Fruit fly (Drosophila melanogaster) whole organism, embryonic: ENCODE results near the gene Polr2F.

Experiments used
- Abd-B ChIP-seq: fragments of 200-800 bp; sonication (Bioruptor generic); optimal IDR thresholded peaks from 2 replicates; lab custom pipeline; 2018; ENCODE audit warnings: missing biosample characterization, mild to moderate bottlenecking, missing genetic modification characterization, moderate library complexity
- CG10543 ChIP-seq: fragments of 200-800 bp; sonication (Bioruptor generic); optimal IDR thresholded peaks from 3 replicates; lab custom pipeline; 2017; ENCODE audit warnings: missing biosample characterization, mild to moderate bottlenecking, missing genetic modification characterization, moderate library complexity
- CG10654 ChIP-seq: fragments of 200-800 bp; sonication (Bioruptor generic); optimal IDR thresholded peaks from 2 replicates; lab custom pipeline; 2016; ENCODE audit warnings: missing biosample characterization, missing genetic modification characterization
- CG11456 ChIP-seq: fragments of 200-800 bp; sonication (Bioruptor generic); IDR thresholded peaks from 3 replicates; pipeline ENCODE4 v1.3.6; 2022; ENCODE audit warnings: missing biosample characterization, missing genetic modification characterization
- CG12155 ChIP-seq: fragments of 200-800 bp; sonication (Bioruptor generic); optimal IDR thresholded peaks from 3 replicates; lab custom pipeline; 2016; ENCODE audit warnings: missing biosample characterization, missing genetic modification characterization
- CG1233 ChIP-seq: fragments of 200-800 bp; sonication (Bioruptor generic); optimal IDR thresholded peaks from 4 replicates; lab custom pipeline; 2018; ENCODE audit warnings: missing biosample characterization, mild to moderate bottlenecking, missing genetic modification characterization
- CG13287 ChIP-seq: fragments of 200-800 bp; sonication (Bioruptor generic); IDR thresholded peaks from 2 replicates; pipeline ENCODE4 v1.3.6; 2022; ENCODE audit warnings: missing biosample characterization, missing genetic modification characterization; ENCODE audit not compliant: partially characterized antibody
- CG13296 ChIP-seq: fragments of 200-800 bp; sonication (Bioruptor generic); optimal IDR thresholded peaks from 3 replicates; lab custom pipeline; 2018; ENCODE audit warnings: missing biosample characterization, mild to moderate bottlenecking, missing genetic modification characterization
- CG15696 ChIP-seq: fragments of 200-800 bp; sonication (Bioruptor generic); optimal IDR thresholded peaks from 2 replicates; lab custom pipeline; 2019; ENCODE audit warnings: missing biosample characterization, mild to moderate bottlenecking, missing genetic modification characterization, moderate library complexity
- CG16813 ChIP-seq: fragments of 200-800 bp; sonication (Bioruptor generic); IDR thresholded peaks from 3 replicates; pipeline ENCODE4 v1.3.6; 2022; ENCODE audit warnings: missing biosample characterization, missing genetic modification characterization; ENCODE audit not compliant: partially characterized antibody
- CG16863 ChIP-seq: fragments of 200-800 bp; sonication (Bioruptor generic); optimal IDR thresholded peaks from 3 replicates; lab custom pipeline; 2016; ENCODE audit warnings: missing biosample characterization, missing genetic modification characterization
- CG17385 ChIP-seq: fragments of 200-800 bp; sonication (Bioruptor generic); optimal IDR thresholded peaks from 3 replicates; lab custom pipeline; 2018; ENCODE audit warnings: missing biosample characterization, mild to moderate bottlenecking, missing genetic modification characterization
- CG18011 ChIP-seq: fragments of 200-800 bp; sonication (Bioruptor generic); optimal IDR thresholded peaks from 2 replicates; lab custom pipeline; 2017; ENCODE audit warnings: missing biosample characterization, missing genetic modification characterization, mild to moderate bottlenecking, moderate library complexity, missing genotype
- CG2120 ChIP-seq: fragments of 200-800 bp; sonication (Bioruptor generic); optimal IDR thresholded peaks from 3 replicates; lab custom pipeline; 2016; ENCODE audit warnings: missing biosample characterization, missing genetic modification characterization
- CG2875 ChIP-seq: fragments of 200-800 bp; sonication (Bioruptor generic); optimal IDR thresholded peaks from 2 replicates; lab custom pipeline; 2017; ENCODE audit warnings: missing biosample characterization, mild to moderate bottlenecking, missing genetic modification characterization, missing genetic modification reagents
- CG31441 ChIP-seq: fragments of 200-800 bp; sonication (Bioruptor generic); IDR thresholded peaks from 2 replicates; pipeline ENCODE4 v1.3.6; 2022; ENCODE audit warnings: missing biosample characterization, missing genetic modification characterization
- CG32767 ChIP-seq: fragments of 200-800 bp; sonication (Bioruptor generic); IDR thresholded peaks from 2 replicates; pipeline ENCODE4 v1.3.6; 2022; ENCODE audit warnings: missing biosample characterization, missing genetic modification characterization
- CG34224 ChIP-seq: fragments of 200-800 bp; sonication (Bioruptor generic); IDR thresholded peaks from 3 replicates; pipeline ENCODE4 v1.3.6; 2022; ENCODE audit warnings: missing biosample characterization, missing genetic modification characterization; ENCODE audit not compliant: partially characterized antibody
- CG6272 ChIP-seq: fragments of 200-800 bp; sonication (Bioruptor generic); IDR thresholded peaks from 2 replicates; pipeline ENCODE4 v1.3.6; 2022; ENCODE audit warnings: missing biosample characterization, missing genetic modification characterization
- CG6854 ChIP-seq: fragments of 200-800 bp; sonication (Bioruptor generic); optimal IDR thresholded peaks from 3 replicates; lab custom pipeline; 2017; ENCODE audit warnings: missing biosample characterization, mild to moderate bottlenecking, missing genetic modification characterization
- CG8281 ChIP-seq: fragments of 200-800 bp; sonication (Bioruptor generic); optimal IDR thresholded peaks from 2 replicates; lab custom pipeline; 2018; ENCODE audit warnings: missing biosample characterization, mild to moderate bottlenecking, missing genetic modification characterization, moderate library complexity
- CG8924 ChIP-seq: fragments of 200-800 bp; optimal IDR thresholded peaks from 3 replicates; lab custom pipeline; 2019; ENCODE audit warnings: missing biosample characterization, mild to moderate bottlenecking, missing genetic modification characterization, moderate library complexity
- CG9437 ChIP-seq: fragments of 200-800 bp; sonication (Bioruptor generic); optimal IDR thresholded peaks from 2 replicates; lab custom pipeline; 2018; ENCODE audit warnings: missing biosample characterization, mild to moderate bottlenecking, missing genetic modification characterization
- Dek ChIP-seq: fragments of 200-800 bp; sonication (Bioruptor generic); optimal IDR thresholded peaks from 3 replicates; lab custom pipeline; 2019; ENCODE audit warnings: missing biosample characterization, mild to moderate bottlenecking, missing genetic modification characterization, moderate library complexity
- Dfd ChIP-seq, 2 experiments: fragments of >200 bp; optimal IDR thresholded peaks; 2 replicates each; lab custom pipeline; 2017; ENCODE audit warnings: missing biosample characterization in 2 of 2, missing genetic modification characterization in 2 of 2
- Hand ChIP-seq: fragments of 200-800 bp; sonication (Bioruptor generic); optimal IDR thresholded peaks from 2 replicates; lab custom pipeline; 2017; ENCODE audit warnings: mild to moderate bottlenecking, missing biosample characterization, missing genetic modification reagents, missing genetic modification characterization
- Hr3 ChIP-seq: fragments of 200-800 bp; sonication (Bioruptor generic); optimal IDR thresholded peaks from 3 replicates; lab custom pipeline; 2016; ENCODE audit warnings: missing biosample characterization, missing genetic modification characterization
- Hr51 ChIP-seq, 2 experiments: fragments of 200-800 bp; sonication (Bioruptor generic); optimal IDR thresholded peaks; 2 replicates in 1 of 2; 3 replicates in 1 of 2; lab custom pipeline; 2016 to 2018; ENCODE audit warnings: missing biosample characterization in 2 of 2, missing genetic modification characterization in 2 of 2, mild to moderate bottlenecking in 1 of 2, moderate library complexity in 1 of 2
- Kr ChIP-seq: fragments of 200-800 bp; sonication (Bioruptor generic); optimal IDR thresholded peaks from 2 replicates; lab custom pipeline; 2017; ENCODE audit warnings: missing biosample characterization, mild to moderate bottlenecking, missing genetic modification characterization
- crol ChIP-seq: fragments of 200-800 bp; sonication (Bioruptor generic); IDR thresholded peaks from 2 replicates; pipeline ENCODE4 v1.3.6; 2022; ENCODE audit warnings: missing biosample characterization, missing genetic modification characterization
- cwo ChIP-seq: fragments of 200-800 bp; sonication (Bioruptor generic); optimal IDR thresholded peaks from 3 replicates; lab custom pipeline; 2017; ENCODE audit warnings: missing biosample characterization, missing genetic modification characterization, mild to moderate bottlenecking, moderate library complexity, missing genetic modification reagents
- dysf ChIP-seq: fragments of 200-800 bp; sonication (Bioruptor generic); IDR thresholded peaks from 3 replicates; pipeline ENCODE4 v1.3.6; 2022; ENCODE audit warnings: missing biosample characterization, missing genetic modification characterization
- ems ChIP-seq: fragments of 200-800 bp; sonication (Bioruptor generic); optimal IDR thresholded peaks from 3 replicates; lab custom pipeline; 2016; ENCODE audit warnings: missing biosample characterization, missing genetic modification characterization
- fd64A ChIP-seq: fragments of 200-800 bp; sonication (Bioruptor generic); optimal IDR thresholded peaks from 3 replicates; lab custom pipeline; 2018; ENCODE audit warnings: missing biosample characterization, mild to moderate bottlenecking, missing genetic modification characterization
- inv ChIP-seq: fragments of 200-800 bp; sonication (Bioruptor generic); IDR thresholded peaks from 2 replicates; pipeline ENCODE4 v1.3.6; 2022; ENCODE audit warnings: missing biosample characterization, missing genetic modification characterization; ENCODE audit not compliant: partially characterized antibody
- ken ChIP-seq: fragments of 200-800 bp; sonication (Bioruptor generic); IDR thresholded peaks from 3 replicates; pipeline ENCODE4 v1.3.6; 2022; ENCODE audit warnings: missing biosample characterization, missing genetic modification characterization
- knrl ChIP-seq: fragments of 200-800 bp; sonication (Bioruptor generic); IDR thresholded peaks from 3 replicates; pipeline ENCODE4 v1.3.6; 2022; ENCODE audit warnings: missing biosample characterization, missing genetic modification characterization; ENCODE audit not compliant: partially characterized antibody
- odd ChIP-seq: fragments of 200-800 bp; sonication (Bioruptor generic); optimal IDR thresholded peaks from 2 replicates; lab custom pipeline; 2017; ENCODE audit warnings: missing biosample characterization, mild to moderate bottlenecking, missing genetic modification characterization
- phol ChIP-seq: fragments of 200-800 bp; sonication (Bioruptor generic); optimal IDR thresholded peaks from 3 replicates; lab custom pipeline; 2018; ENCODE audit warnings: missing biosample characterization, mild to moderate bottlenecking, missing genetic modification characterization, moderate library complexity
- ranshi ChIP-seq: fragments of 200-800 bp; sonication (Bioruptor generic); IDR thresholded peaks from 2 replicates; pipeline ENCODE4 v1.3.6; 2022; ENCODE audit warnings: missing biosample characterization, missing genetic modification characterization
- row ChIP-seq: fragments of 200-800 bp; sonication (Bioruptor generic); IDR thresholded peaks from 3 replicates; pipeline ENCODE4 v1.3.6; 2022; ENCODE audit warnings: missing biosample characterization, missing genetic modification characterization
- sens ChIP-seq: fragments of 200-800 bp; sonication (Bioruptor generic); peaks from one replicate; lab custom pipeline; 2016; ENCODE audit warnings: missing biosample characterization, missing genetic modification characterization
- sima ChIP-seq: fragments of 200-800 bp; sonication (Bioruptor generic); optimal IDR thresholded peaks from 2 replicates; lab custom pipeline; 2016; ENCODE audit warnings: missing biosample characterization, missing genetic modification characterization
- sisA ChIP-seq: fragments of 200-800 bp; sonication (Bioruptor generic); IDR thresholded peaks from 2 replicates; pipeline ENCODE4 v1.3.6; 2022; ENCODE audit warnings: missing biosample characterization, missing genetic modification characterization
- sob ChIP-seq: fragments of 200-800 bp; sonication (Bioruptor generic); IDR thresholded peaks from 2 replicates; pipeline ENCODE4 v1.3.6; 2022; ENCODE audit warnings: missing biosample characterization, missing genetic modification characterization
- sr ChIP-seq: fragments of 200-800 bp; sonication (Bioruptor generic); IDR thresholded peaks from 3 replicates; pipeline ENCODE4 v1.3.6; 2022; ENCODE audit warnings: missing biosample characterization, missing genetic modification characterization
- tap ChIP-seq: fragments of 200-800 bp; optimal IDR thresholded peaks from 3 replicates; lab custom pipeline; 2019; ENCODE audit warnings: missing biosample characterization, mild to moderate bottlenecking, missing genetic modification characterization, moderate library complexity
- tin ChIP-seq: fragments of 200-800 bp; sonication (Bioruptor generic); optimal IDR thresholded peaks from 3 replicates; lab custom pipeline; 2016; ENCODE audit warnings: missing biosample characterization, missing genetic modification characterization
- usp ChIP-seq: fragments of >200 bp; optimal IDR thresholded peaks from 2 replicates; lab custom pipeline; 2017; ENCODE audit warnings: missing biosample characterization, missing genetic modification characterization
- zen ChIP-seq: fragments of 200-800 bp; sonication (Bioruptor generic); optimal IDR thresholded peaks from 3 replicates; lab custom pipeline; 2018; ENCODE audit warnings: missing biosample characterization, mild to moderate bottlenecking, missing genetic modification characterization, moderate library complexity

Polr2F gene

dm6 chr3R:5412987-5413386, 41.4 kb downstream of the Polr2F start (continued):
- TF ChIP-seq usp (GFP tag; lab: Kevin White, UChicago), result no peak
- peak; percentile 16 for TF ChIP-seq CG10543 (GFP tag; lab: Kevin White, UChicago)
- no peak for TF ChIP-seq CG16863 (GFP tag; lab: Kevin White, UChicago)
- no peak for TF ChIP-seq CG34224 (GFP tag; lab: Robert Waterston, UW)
- peak; percentile 69 for TF ChIP-seq CG2120 (GFP tag; lab: Kevin White, UChicago)
- peak; percentile 10 for TF ChIP-seq CG12155 (GFP tag; lab: Kevin White, UChicago)
- peak; percentile 26 for TF ChIP-seq CG9437
- no peak for TF ChIP-seq fd64A
- no peak for TF ChIP-seq sr (GFP tag; lab: Robert Waterston, UW)
- peak; percentile 62 for TF ChIP-seq Hand
- peak in 1 of 2 experiments; percentile 71 for TF ChIP-seq Hr51 (GFP tag; optimal IDR thresholded peaks at IDR 0.05; lab: Kevin White, UChicago)
- peak; percentile 63 for TF ChIP-seq CG13296 (GFP tag; lab: Kevin White, UChicago)
- TF ChIP-seq knrl (GFP tag; lab: Robert Waterston, UW), result no peak
- TF ChIP-seq ken (GFP tag; lab: Robert Waterston, UW), result 0 out of 3 replicates have a peak, but pooled peaks have one; percentile 37
- TF ChIP-seq phol (tag; lab: Kevin White, UChicago), result peak; percentile 64
- TF ChIP-seq CG32767, result no peak
- TF ChIP-seq CG1233 (GFP tag; lab: Kevin White, UChicago), result peak; percentile 14
- TF ChIP-seq CG2875 (GFP tag; lab: Kevin White, UChicago), result peak; percentile 2
- no peak for TF ChIP-seq zen (tag; lab: Kevin White, UChicago)
- TF ChIP-seq CG18011 (GFP tag; lab: Kevin White, UChicago), result no peak
- no peak for TF ChIP-seq Abd-B (GFP tag; lab: Kevin White, UChicago)
- peak; percentile 51 for TF ChIP-seq CG31441
- TF ChIP-seq sens, result peak; percentile 87
- TF ChIP-seq crol, result no peak
- peak; percentile 47 for TF ChIP-seq CG8924 (tag; lab: Kevin White, UChicago)
- peak; percentile 46 for TF ChIP-seq row (GFP tag; lab: Robert Waterston, UW)
- no peak for TF ChIP-seq inv (GFP tag; lab: Robert Waterston, UW)
- peak; percentile 4 for TF ChIP-seq tin (GFP tag; lab: Kevin White, UChicago)
- TF ChIP-seq dysf (GFP tag; lab: Robert Waterston, UW), result 0 out of 3 replicates have a peak, but pooled peaks have one; percentile 27
- no peak for TF ChIP-seq sima (GFP tag; lab: Kevin White, UChicago)
- peak; percentile 15 for TF ChIP-seq CG10654 (GFP tag; lab: Kevin White, UChicago)
- TF ChIP-seq Dfd (GFP tag; optimal IDR thresholded peaks at IDR 0.05; lab: Kevin White, UChicago), result no peak
- no peak for TF ChIP-seq CG13287
- TF ChIP-seq CG6854 (GFP tag; lab: Kevin White, UChicago), result peak; percentile 19
- no peak for TF ChIP-seq Kr
- TF ChIP-seq Dek (tag; lab: Kevin White, UChicago), result peak; percentile 1
- TF ChIP-seq CG17385 (GFP tag; lab: Kevin White, UChicago), result peak; percentile 43
- TF ChIP-seq cwo, result peak; percentile 50
- peak; percentile 24; the same call in 1 of the 2 replicates for TF ChIP-seq sob
- peak; percentile 16 for TF ChIP-seq CG15696 (tag; lab: Kevin White, UChicago)
- peak; percentile 11; the same call in 1 of the 2 replicates for TF ChIP-seq sisA (GFP tag; lab: Robert Waterston, UW)
- peak; percentile 20 for TF ChIP-seq Hr3 (GFP tag; lab: Kevin White, UChicago)
- no peak for TF ChIP-seq CG6272
- TF ChIP-seq CG8281 (tag; lab: Kevin White, UChicago), result peak; percentile 9
- peak; percentile 10; the same call in 1 of the 2 replicates for TF ChIP-seq ranshi (GFP tag; lab: Robert Waterston, UW)
- no peak for TF ChIP-seq CG11456
- TF ChIP-seq ems (GFP tag; lab: Kevin White, UChicago), result no peak
- peak; percentile 19 for TF ChIP-seq tap (tag; lab: Kevin White, UChicago)
- no peak for TF ChIP-seq CG16813 (GFP tag; lab: Robert Waterston, UW)
- TF ChIP-seq odd (GFP tag; lab: Kevin White, UChicago), result no peak
